Worm (Caenorhabditis elegans) whole organism, midembryonic: ENCODE results near the gene W01G7.4.

Experiments used
- T22C8.4 ChIP-seq: fragments of 200-800 bp; sonication (Bioruptor generic); IDR thresholded peaks from 2 replicates; pipeline ENCODE4 v1.3.6; 2022; ENCODE audit warnings: missing genetic modification characterization, missing compliant biosample characterization
- cog-1 ChIP-seq: sonication (generic microtip); optimal IDR thresholded peaks from 2 replicates; lab custom pipeline; 2016; ENCODE audit warnings: missing genetic modification characterization, missing compliant biosample characterization
- flt-1 ChIP-seq: fragments of 200-800 bp; sonication (Bioruptor generic); IDR thresholded peaks from 2 replicates; pipeline ENCODE4 v1.3.6; 2022; ENCODE audit warnings: missing genetic modification characterization, missing compliant biosample characterization
- klf-2 ChIP-seq: fragments of 200-800 bp; sonication (Bioruptor generic); conservative IDR thresholded peaks from 2 replicates; pipeline ENCODE4 v1.3.6; 2022; ENCODE audit warnings: missing genetic modification reagents, missing genetic modification characterization, missing compliant biosample characterization
- med-1 ChIP-seq: sonication (generic microtip); optimal IDR thresholded peaks from 2 replicates; lab custom pipeline; 2017; ENCODE audit warnings: missing genetic modification characterization, mild to moderate bottlenecking, missing compliant biosample characterization, antibody characterized with exemption, missing genetic modification reagents; ENCODE audit not compliant: insufficient read depth
- ref-1 ChIP-seq: fragments of 200-800 bp; sonication (Bioruptor generic); conservative IDR thresholded peaks from 2 replicates; pipeline ENCODE4 v1.3.6; 2022; ENCODE audit warnings: missing genetic modification reagents, missing genetic modification characterization, missing compliant biosample characterization
- tab-1 ChIP-seq: fragments of 200-800 bp; sonication (Bioruptor generic); IDR thresholded peaks from 2 replicates; pipeline ENCODE4 v1.3.6; 2022; ENCODE audit warnings: missing genetic modification characterization, missing compliant biosample characterization
- ztf-23 ChIP-seq: fragments of 200-800 bp; sonication (Bioruptor generic); IDR thresholded peaks from 2 replicates; pipeline ENCODE4 v1.3.6; 2022; ENCODE audit warnings: missing genetic modification reagents, missing genetic modification characterization, missing compliant biosample characterization
- ztf-29 ChIP-seq: fragments of 200-800 bp; sonication (Bioruptor generic); IDR thresholded peaks from 2 replicates; pipeline ENCODE4 v1.3.6; 2022; ENCODE audit warnings: missing genetic modification reagents, missing genetic modification characterization, missing compliant biosample characterization

DNA sequence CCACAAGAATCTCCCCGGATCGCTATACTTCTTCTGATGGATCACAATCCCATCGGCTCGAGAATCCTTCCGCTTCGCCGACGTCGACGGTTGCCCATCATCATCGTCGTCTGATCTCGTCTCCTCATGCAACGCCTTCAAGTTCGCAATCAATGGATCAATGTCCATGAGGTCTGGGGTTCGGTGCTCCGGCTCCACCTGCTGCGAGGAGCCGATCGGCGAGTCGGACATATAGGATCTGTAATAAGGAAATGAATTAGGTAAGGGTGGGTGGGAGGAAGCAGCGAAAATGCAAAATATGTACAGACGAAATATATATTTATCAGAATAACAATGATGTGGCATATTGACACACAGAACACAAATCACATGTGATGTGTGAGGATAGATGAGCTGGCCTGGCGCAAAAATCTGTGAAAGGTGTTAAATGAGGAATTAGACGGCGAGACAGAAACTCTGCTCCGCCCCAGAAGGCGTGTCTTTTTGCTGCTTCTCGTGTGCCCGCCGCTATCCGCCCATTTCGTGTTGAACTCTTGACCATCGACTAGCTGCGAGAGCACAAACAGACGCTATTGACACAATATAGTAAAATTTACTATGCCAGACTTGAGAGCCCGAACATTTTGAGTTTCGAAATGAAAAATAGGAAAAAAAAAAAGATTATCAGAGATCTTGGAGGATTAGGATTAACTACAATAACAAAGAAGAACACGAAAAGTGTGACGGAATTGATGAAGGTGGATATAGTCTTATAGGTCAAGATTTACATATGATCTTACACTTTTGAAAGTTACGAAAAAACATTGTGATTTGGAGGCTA is 22.8 kb upstream of the W01G7.4 start:
- TF ChIP-seq ztf-23 (no peak), klf-2 (GFP tag; lab: Robert Waterston, UW) (no peak), ztf-29 (GFP tag; lab: Robert Waterston, UW) (no peak), ref-1 (GFP tag; lab: Robert Waterston, UW) (no peak), tab-1 (GFP tag; lab: Robert Waterston, UW) (no peak), flt-1 (GFP tag; lab: Robert Waterston, UW) (no peak), med-1 (GFP tag; lab: Kevin White, UChicago) (no peak), T22C8.4 (no peak), cog-1 (tag; lab: Kevin White, UChicago) (no peak)
